Worm (Caenorhabditis elegans): ENCODE results near the gene C15C8.6.

DNA sequence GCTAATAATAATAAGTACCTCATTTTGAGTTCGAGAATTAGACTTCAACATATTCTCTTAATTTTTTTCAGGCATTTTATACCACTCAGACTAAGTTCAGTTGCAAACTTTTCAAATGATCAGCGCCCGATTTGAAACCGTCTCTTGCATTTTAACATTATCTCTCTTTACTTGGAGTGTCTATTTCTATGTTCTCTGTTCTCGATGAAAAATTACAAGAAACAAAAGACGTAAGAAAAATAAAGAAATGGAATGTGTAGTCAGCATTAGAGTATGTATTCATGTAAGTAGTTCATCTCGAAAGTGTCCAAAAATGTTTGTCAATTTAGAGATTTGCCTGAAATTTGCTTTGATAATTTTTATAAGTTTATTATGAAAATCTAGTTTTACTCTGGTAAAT, 48.8 kb upstream of the C15C8.6 start, which contains the start of gene ugt-3:
- TF ChIP-seq lsy-2 (tag; optimal IDR thresholded peaks at IDR 0.05) (no peak), nhr-76 (tag; optimal IDR thresholded peaks at IDR 0.05) (no peak), elt-3 (tag; optimal IDR thresholded peaks at IDR 0.05) (no peak), blmp-1 (tag; optimal IDR thresholded peaks at IDR 0.05) (no peak), ztf-11 (tag; optimal IDR thresholded peaks at IDR 0.05) (no peak), nhr-2 (tag; optimal IDR thresholded peaks at IDR 0.05) (no peak), pha-4 (tag; optimal IDR thresholded peaks at IDR 0.05) (no peak), unc-62 (GFP tag; optimal IDR thresholded peaks at IDR 0.05) (no peak), nhr-237 (tag; optimal IDR thresholded peaks at IDR 0.05) (no peak), snpc-4 (tag; optimal IDR thresholded peaks at IDR 0.05) (no peak), nhr-12 (tag; optimal IDR thresholded peaks at IDR 0.05) (no peak)
